Fruit fly (Drosophila melanogaster) whole organism, embryonic: ENCODE results near the gene vkg.

Experiments
- Adf1 ChIP-seq: fragments of 200-800 bp; sonication (Bioruptor generic); IDR thresholded peaks from 2 replicates; pipeline ENCODE4 v1.3.6; 2022; ENCODE audit warnings: missing biosample characterization, missing genetic modification characterization
- Aef1 ChIP-seq: fragments of 200-800 bp; sonication (Bioruptor generic); IDR thresholded peaks from 3 replicates; pipeline ENCODE4 v1.3.6; 2022; ENCODE audit warnings: missing biosample characterization, missing genetic modification characterization
- Atf-2 ChIP-seq: fragments of 200-800 bp; sonication (Bioruptor generic); optimal IDR thresholded peaks from 2 replicates; lab custom pipeline; 2016; ENCODE audit warnings: missing biosample characterization, missing genetic modification characterization
- CG1024 ChIP-seq: fragments of 200-800 bp; sonication (Bioruptor generic); IDR thresholded peaks from 2 replicates; pipeline ENCODE4 v1.3.6; 2022; ENCODE audit warnings: missing biosample characterization, missing genetic modification characterization
- CG11695 ChIP-seq: fragments of 200-800 bp; sonication (Bioruptor generic); IDR thresholded peaks from 3 replicates; pipeline ENCODE4 v1.3.6; 2022; ENCODE audit warnings: missing biosample characterization, missing genetic modification characterization
- CG12104 ChIP-seq: fragments of 200-800 bp; sonication (Bioruptor generic); optimal IDR thresholded peaks from 3 replicates; lab custom pipeline; 2016; ENCODE audit warnings: missing biosample characterization, missing genetic modification characterization
- CG12236 ChIP-seq: fragments of 200-800 bp; sonication (Bioruptor generic); optimal IDR thresholded peaks from 2 replicates; lab custom pipeline; 2016; ENCODE audit warnings: missing biosample characterization, missing genetic modification characterization
- CG12942 ChIP-seq: fragments of 200-800 bp; sonication (Bioruptor generic); optimal IDR thresholded peaks from 3 replicates; lab custom pipeline; 2016; ENCODE audit warnings: missing biosample characterization, missing genetic modification characterization
- CG13424 ChIP-seq: fragments of 200-800 bp; sonication (Bioruptor generic); optimal IDR thresholded peaks from 2 replicates; lab custom pipeline; 2019; ENCODE audit warnings: missing biosample characterization, mild to moderate bottlenecking, missing genetic modification characterization, moderate library complexity
- CG14710 ChIP-seq: fragments of 200-800 bp; sonication (Bioruptor generic); optimal IDR thresholded peaks from 3 replicates; lab custom pipeline; 2019; ENCODE audit warnings: missing biosample characterization, mild to moderate bottlenecking, missing genetic modification characterization, moderate library complexity
- CG15073 ChIP-seq: fragments of 200-800 bp; sonication (Bioruptor generic); optimal IDR thresholded peaks from 2 replicates; lab custom pipeline; 2016; ENCODE audit warnings: missing biosample characterization, missing genetic modification characterization
- CG17385 ChIP-seq: fragments of 200-800 bp; sonication (Bioruptor generic); optimal IDR thresholded peaks from 3 replicates; lab custom pipeline; 2018; ENCODE audit warnings: missing biosample characterization, mild to moderate bottlenecking, missing genetic modification characterization
- CG2116 ChIP-seq: fragments of 200-800 bp; sonication (Bioruptor generic); optimal IDR thresholded peaks from 3 replicates; lab custom pipeline; 2018; ENCODE audit warnings: missing biosample characterization, mild to moderate bottlenecking, missing genetic modification characterization
- CG2712 ChIP-seq: fragments of 200-800 bp; optimal IDR thresholded peaks from 3 replicates; lab custom pipeline; 2019; ENCODE audit warnings: missing biosample characterization, mild to moderate bottlenecking, missing genetic modification characterization, moderate library complexity
- CG3847 ChIP-seq: fragments of 200-800 bp; sonication (Bioruptor generic); IDR thresholded peaks from 2 replicates; pipeline ENCODE4 v1.3.6; 2022; ENCODE audit warnings: missing biosample characterization, missing genetic modification characterization
- CG3995 ChIP-seq: fragments of 200-800 bp; sonication (Bioruptor generic); optimal IDR thresholded peaks from 3 replicates; lab custom pipeline; 2016; ENCODE audit warnings: missing biosample characterization, missing genetic modification characterization
- CG42726 ChIP-seq: fragments of 200-800 bp; sonication (Bioruptor generic); IDR thresholded peaks from 2 replicates; pipeline ENCODE4 v1.3.6; 2022; ENCODE audit warnings: missing biosample characterization, missing genetic modification characterization; ENCODE audit not compliant: partially characterized antibody
- CG4328 ChIP-seq: fragments of 200-800 bp; sonication (Bioruptor generic); optimal IDR thresholded peaks from 3 replicates; lab custom pipeline; 2017; ENCODE audit warnings: missing biosample characterization, missing genetic modification reagents, missing genetic modification characterization
- CG9609 ChIP-seq: fragments of 200-800 bp; sonication (Bioruptor generic); optimal IDR thresholded peaks from 3 replicates; lab custom pipeline; 2016; ENCODE audit warnings: missing biosample characterization, missing genetic modification characterization
- CTCF ChIP-seq: fragments of 200-800 bp; sonication (Bioruptor generic); optimal IDR thresholded peaks from 2 replicates; lab custom pipeline; 2017; ENCODE audit warnings: missing biosample characterization, mild to moderate bottlenecking, missing genetic modification characterization, moderate library complexity
- D ChIP-seq, 2 experiments: fragments of 200-800 bp in 1 of 2; fragments of >200 bp in 1 of 2; sonication (Bioruptor generic) in 1 of 2; optimal IDR thresholded peaks; 2 replicates in 1 of 2; 3 replicates in 1 of 2; lab custom pipeline; 2017; ENCODE audit warnings: mild to moderate bottlenecking in 1 of 2, missing biosample characterization in 1 of 2, missing genetic modification characterization in 1 of 2, missing genetic modification reagents in 1 of 2
- D19A ChIP-seq: fragments of 200-800 bp; optimal IDR thresholded peaks from 3 replicates; lab custom pipeline; 2019; ENCODE audit warnings: missing biosample characterization, mild to moderate bottlenecking, missing genetic modification characterization, moderate library complexity
- Drgx ChIP-seq: fragments of 200-800 bp; sonication (Bioruptor generic); IDR thresholded peaks from 2 replicates; pipeline ENCODE4 v1.3.6; 2022; ENCODE audit warnings: missing biosample characterization, missing genetic modification characterization
- E2f2 ChIP-seq: fragments of 200-800 bp; sonication (Bioruptor generic); IDR thresholded peaks from 2 replicates; pipeline ENCODE4 v1.3.6; 2022; ENCODE audit warnings: missing biosample characterization, missing genetic modification characterization
- Ets97D ChIP-seq: fragments of 200-800 bp; sonication (Bioruptor generic); optimal IDR thresholded peaks from 3 replicates; lab custom pipeline; 2016; ENCODE audit warnings: missing biosample characterization, missing genetic modification characterization
- MBD-R2 ChIP-seq: fragments of 200-800 bp; sonication (Bioruptor generic); IDR thresholded peaks from 2 replicates; pipeline ENCODE4 v1.3.6; 2022; ENCODE audit warnings: missing biosample characterization, missing genetic modification characterization
- MTF-1 ChIP-seq: fragments of 200-800 bp; sonication (Bioruptor generic); optimal IDR thresholded peaks from 2 replicates; lab custom pipeline; 2018; ENCODE audit warnings: missing biosample characterization, mild to moderate bottlenecking, missing genetic modification characterization, borderline replicate concordance
- Meics ChIP-seq: fragments of 200-800 bp; sonication (Bioruptor generic); optimal IDR thresholded peaks from 2 replicates; lab custom pipeline; 2017; ENCODE audit warnings: missing biosample characterization, mild to moderate bottlenecking, missing genetic modification characterization
- az2 ChIP-seq: fragments of 200-800 bp; sonication (Bioruptor generic); optimal IDR thresholded peaks from 3 replicates; lab custom pipeline; 2016; ENCODE audit warnings: missing biosample characterization, missing genetic modification characterization
- bbx ChIP-seq: fragments of 200-800 bp; sonication (Bioruptor generic); IDR thresholded peaks from 2 replicates; pipeline ENCODE4 v1.3.6; 2022; ENCODE audit warnings: missing biosample characterization, missing genetic modification characterization; ENCODE audit not compliant: partially characterized antibody
- chinmo ChIP-seq: fragments of 200-800 bp; sonication (Bioruptor generic); IDR thresholded peaks from 4 replicates; pipeline ENCODE4 v1.3.6; 2022; ENCODE audit warnings: missing biosample characterization, missing genetic modification characterization; ENCODE audit not compliant: partially characterized antibody
- corto ChIP-seq: fragments of 200-800 bp; sonication (Bioruptor generic); optimal IDR thresholded peaks from 2 replicates; lab custom pipeline; 2016; ENCODE audit warnings: missing biosample characterization, mild to moderate bottlenecking, missing genetic modification characterization, moderate library complexity
- dysf ChIP-seq: fragments of 200-800 bp; sonication (Bioruptor generic); IDR thresholded peaks from 3 replicates; pipeline ENCODE4 v1.3.6; 2022; ENCODE audit warnings: missing biosample characterization, missing genetic modification characterization
- ftz-f1 ChIP-seq: fragments of 200-800 bp; sonication (Bioruptor generic); optimal IDR thresholded peaks from 2 replicates; lab custom pipeline; 2016; ENCODE audit warnings: missing biosample characterization, missing genetic modification characterization
- fu2 ChIP-seq: fragments of 200-800 bp; sonication (Bioruptor generic); optimal IDR thresholded peaks from 2 replicates; lab custom pipeline; 2016; ENCODE audit warnings: missing biosample characterization, missing genetic modification characterization
- gsb-n ChIP-seq: fragments of 200-800 bp; sonication (Bioruptor generic); optimal IDR thresholded peaks from 3 replicates; lab custom pipeline; 2018; ENCODE audit warnings: missing biosample characterization, mild to moderate bottlenecking, missing genetic modification characterization
- h ChIP-seq: fragments of >200 bp; optimal IDR thresholded peaks from 2 replicates; lab custom pipeline; 2017
- hkb ChIP-seq, 2 experiments: fragments of 200-800 bp in 1 of 2; fragments of >200 bp in 1 of 2; sonication (Bioruptor generic) in 1 of 2; IDR thresholded peaks in 1 of 2; optimal IDR thresholded peaks in 1 of 2; 2 replicates each; pipeline versions ENCODE4 v1.3.6 to Lab custom; 2017 to 2022; ENCODE audit warnings: missing biosample characterization in 1 of 2, missing genetic modification characterization in 1 of 2
- kah ChIP-seq: fragments of 200-800 bp; sonication (Bioruptor generic); optimal IDR thresholded peaks from 2 replicates; lab custom pipeline; 2018; ENCODE audit warnings: missing biosample characterization, mild to moderate bottlenecking, missing genetic modification characterization
- kay ChIP-seq: fragments of 200-800 bp; sonication (Bioruptor generic); optimal IDR thresholded peaks from 2 replicates; lab custom pipeline; 2016; ENCODE audit warnings: missing biosample characterization, missing genetic modification characterization
- otp ChIP-seq: fragments of 200-800 bp; sonication (Bioruptor generic); IDR thresholded peaks from 3 replicates; pipeline ENCODE4, ENCODE4 v1.3.6; 2022; ENCODE audit warnings: missing biosample characterization, missing genetic modification characterization
- pan ChIP-seq, 4 experiments: fragments of >200 bp in 3 of 4; fragments of 200-800 bp in 1 of 4; sonication (Bioruptor generic) in 1 of 4; optimal IDR thresholded peaks in 3 of 4; IDR thresholded peaks in 1 of 4; 2 replicates each; pipeline versions ENCODE4 v1.3.6 to Lab custom; 2017 to 2022; ENCODE audit warnings: missing biosample characterization in 2 of 4, missing genetic modification characterization in 2 of 4, mixed read lengths in 1 of 4
- pnt ChIP-seq: fragments of 200-800 bp; sonication (Bioruptor generic); optimal IDR thresholded peaks from 3 replicates; lab custom pipeline; 2016; ENCODE audit warnings: missing biosample characterization, missing genetic modification characterization
- pros ChIP-seq: fragments of 200-800 bp; sonication (Bioruptor generic); optimal IDR thresholded peaks from 3 replicates; lab custom pipeline; 2019; ENCODE audit warnings: missing biosample characterization, mild to moderate bottlenecking, missing genetic modification characterization, moderate library complexity
- pzg ChIP-seq: fragments of 200-800 bp; sonication (Bioruptor generic); optimal IDR thresholded peaks from 3 replicates; lab custom pipeline; 2018; ENCODE audit warnings: missing biosample characterization, mild to moderate bottlenecking, missing genetic modification characterization, moderate library complexity
- ranshi ChIP-seq: fragments of 200-800 bp; sonication (Bioruptor generic); IDR thresholded peaks from 2 replicates; pipeline ENCODE4 v1.3.6; 2022; ENCODE audit warnings: missing biosample characterization, missing genetic modification characterization
- slbo ChIP-seq: fragments of 200-800 bp; sonication (Bioruptor generic); IDR thresholded peaks from 2 replicates; pipeline ENCODE4 v1.3.6; 2022; ENCODE audit warnings: missing biosample characterization, missing genetic modification characterization
- tna ChIP-seq: fragments of 200-800 bp; sonication (Bioruptor generic); IDR thresholded peaks from 2 replicates; pipeline ENCODE4 v1.3.6; 2022; ENCODE audit warnings: missing biosample characterization, missing genetic modification characterization; ENCODE audit not compliant: partially characterized antibody
- toy ChIP-seq: fragments of 200-800 bp; sonication (Bioruptor generic); IDR thresholded peaks from 2 replicates; pipeline ENCODE4 v1.3.6; 2022; ENCODE audit warnings: missing biosample characterization, missing genetic modification characterization
- vnd ChIP-seq: fragments of 200-800 bp; sonication (Bioruptor generic); IDR thresholded peaks from 3 replicates; pipeline ENCODE4 v1.3.6; 2022; ENCODE audit warnings: missing biosample characterization, missing genetic modification characterization; ENCODE audit not compliant: partially characterized antibody
- zen ChIP-seq: fragments of 200-800 bp; sonication (Bioruptor generic); optimal IDR thresholded peaks from 3 replicates; lab custom pipeline; 2018; ENCODE audit warnings: missing biosample characterization, mild to moderate bottlenecking, missing genetic modification characterization, moderate library complexity

vkg gene

DNA sequence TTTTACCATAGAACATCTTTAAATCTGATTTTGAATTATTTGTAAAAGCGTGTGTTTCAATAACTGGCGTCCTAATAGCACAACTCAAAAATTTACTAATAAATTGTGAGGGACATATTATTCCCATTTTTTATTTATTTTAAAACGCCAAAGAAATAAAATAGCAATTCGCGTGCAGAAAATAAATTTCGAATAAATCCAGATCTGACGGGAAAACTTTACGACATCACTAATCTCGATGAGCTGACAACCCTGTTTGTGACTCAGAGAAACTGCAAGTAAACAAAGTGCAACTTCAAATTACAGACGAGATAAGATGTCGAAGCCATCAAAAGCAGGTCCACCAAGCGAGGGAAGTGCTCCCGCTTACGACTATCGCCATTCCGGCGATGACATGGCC is 62.6 kb downstream of the vkg start, which contains the start of gene CG34125 (continued):
- TF ChIP-seq CG17385 (GFP tag; lab: Kevin White, UChicago) = no peak
- no peak for TF ChIP-seq hkb (optimal IDR thresholded peaks at IDR 0.05; lab: Kevin White, UChicago)
- no peak for TF ChIP-seq hkb (GFP tag; IDR thresholded peaks at IDR 0.05; lab: Robert Waterston, UW)
- TF ChIP-seq toy (GFP tag; lab: Robert Waterston, UW) = no peak
- peak; percentile 82 for TF ChIP-seq MBD-R2 (GFP tag; lab: Robert Waterston, UW)
- TF ChIP-seq CG42726 (GFP tag; lab: Robert Waterston, UW) = no peak
- TF ChIP-seq pzg (GFP tag; lab: Kevin White, UChicago) = peak; percentile 33
- TF ChIP-seq pnt (GFP tag; lab: Kevin White, UChicago) = no peak
- TF ChIP-seq bbx (GFP tag; lab: Robert Waterston, UW) = no peak
- no peak for TF ChIP-seq CG12104 (GFP tag; lab: Kevin White, UChicago)
- no peak for TF ChIP-seq ftz-f1 (GFP tag; lab: Kevin White, UChicago)
- TF ChIP-seq Ets97D = no peak
- no peak for TF ChIP-seq CTCF
- no peak for TF ChIP-seq corto (GFP tag; lab: Kevin White, UChicago)
- TF ChIP-seq MTF-1 (GFP tag; lab: Kevin White, UChicago) = no peak
- TF ChIP-seq CG3995 (GFP tag; lab: Kevin White, UChicago) = peak; percentile 53
- no peak for TF ChIP-seq CG12236 (GFP tag; lab: Kevin White, UChicago)
- TF ChIP-seq Aef1 (GFP tag; lab: Robert Waterston, UW) = no peak
- TF ChIP-seq Meics = no peak
- TF ChIP-seq pan (optimal IDR thresholded peaks at IDR 0.05; lab: Kevin White, UChicago) = no peak
- TF ChIP-seq pan (GFP tag; optimal IDR thresholded peaks at IDR 0.05 in 1 of 2, IDR thresholded peaks at IDR 0.05 in 1 of 2) = peak in 1 of 2 experiments; percentile 32
- 0 out of 2 replicates have a peak, but pooled peaks have one; percentile 22 for TF ChIP-seq E2f2 (GFP tag; lab: Robert Waterston, UW)
- no peak for TF ChIP-seq CG9609 (GFP tag; lab: Kevin White, UChicago)
- peak; percentile 6 for TF ChIP-seq az2
- no peak for TF ChIP-seq ranshi
- TF ChIP-seq otp (GFP tag; lab: Robert Waterston, UW) = no peak
- TF ChIP-seq kah (GFP tag; lab: Kevin White, UChicago) = no peak
- no peak for TF ChIP-seq tna (GFP tag; lab: Robert Waterston, UW)
- no peak for TF ChIP-seq CG4328 (GFP tag; lab: Kevin White, UChicago)
- TF ChIP-seq CG13424 (tag; lab: Kevin White, UChicago) = no peak
- TF ChIP-seq slbo (GFP tag; lab: Robert Waterston, UW) = peak; percentile 32; the same call in 1 of the 2 replicates
- TF ChIP-seq CG12942 (GFP tag; lab: Kevin White, UChicago) = no peak
- no peak for TF ChIP-seq CG15073 (GFP tag; lab: Kevin White, UChicago)
- peak; percentile 68; the same call in 1 of the 4 replicates for TF ChIP-seq chinmo
- no peak for TF ChIP-seq h
- TF ChIP-seq CG14710 (tag; lab: Kevin White, UChicago) = no peak
- TF ChIP-seq CG2116 = no peak
- TF ChIP-seq CG2712 (tag; lab: Kevin White, UChicago) = no peak
- TF ChIP-seq Atf-2 (GFP tag; lab: Kevin White, UChicago) = no peak
- no peak for TF ChIP-seq vnd (GFP tag; lab: Robert Waterston, UW)
- TF ChIP-seq CG1024 (GFP tag; lab: Robert Waterston, UW) = no peak
- no peak for TF ChIP-seq dysf (GFP tag; lab: Robert Waterston, UW)
- TF ChIP-seq pros = no peak
- no peak for TF ChIP-seq CG11695
- no peak for TF ChIP-seq Drgx (GFP tag; lab: Robert Waterston, UW)
- no peak for TF ChIP-seq Adf1 (GFP tag; lab: Robert Waterston, UW)
- peak; percentile 26; the same call in 1 of the 2 replicates for TF ChIP-seq CG3847 (GFP tag; lab: Robert Waterston, UW)
- TF ChIP-seq fu2 (GFP tag; lab: Kevin White, UChicago) = no peak
- TF ChIP-seq kay (GFP tag; lab: Kevin White, UChicago) = peak; percentile 97
- no peak for TF ChIP-seq gsb-n (tag; lab: Kevin White, UChicago)
- no peak for TF ChIP-seq zen (tag; lab: Kevin White, UChicago)
- TF ChIP-seq D19A (tag; lab: Kevin White, UChicago) = no peak
- TF ChIP-seq D (optimal IDR thresholded peaks at IDR 0.05; lab: Kevin White, UChicago) = no peak
- TF ChIP-seq D (GFP tag; optimal IDR thresholded peaks at IDR 0.05; lab: Kevin White, UChicago) = no peak
